Fruit fly (Drosophila melanogaster) whole organism, embryonic: ENCODE data around the gene CG5861.
A peak's percentile ranks its signal among the peaks of the same experiment; 100 is the strongest.

Source experiments
- Asciz ChIP-seq: fragments of 200-800 bp; sonication (Bioruptor generic); optimal IDR thresholded peaks from 2 replicates; lab custom pipeline; 2017; ENCODE audit warnings: missing biosample characterization, mild to moderate bottlenecking, missing genetic modification characterization, missing genetic modification reagents
- BtbVII ChIP-seq: fragments of 200-800 bp; sonication (Bioruptor generic); optimal IDR thresholded peaks from 3 replicates; lab custom pipeline; 2017; ENCODE audit warnings: missing biosample characterization, mild to moderate bottlenecking, missing genetic modification characterization
- CG12391 ChIP-seq: fragments of 200-800 bp; sonication (Bioruptor generic); optimal IDR thresholded peaks from 3 replicates; lab custom pipeline; 2018; ENCODE audit warnings: missing biosample characterization, mild to moderate bottlenecking, missing genetic modification characterization, moderate library complexity
- CG12659 ChIP-seq: fragments of 200-800 bp; sonication (Bioruptor generic); optimal IDR thresholded peaks from 3 replicates; lab custom pipeline; 2017; ENCODE audit warnings: mild to moderate bottlenecking, missing biosample characterization, missing genetic modification reagents, missing genetic modification characterization
- CG12769 ChIP-seq: fragments of 200-800 bp; sonication (Bioruptor generic); optimal IDR thresholded peaks from 2 replicates; lab custom pipeline; 2019; ENCODE audit warnings: missing biosample characterization, mild to moderate bottlenecking, missing genetic modification characterization, moderate library complexity
- CG12942 ChIP-seq: fragments of 200-800 bp; sonication (Bioruptor generic); optimal IDR thresholded peaks from 3 replicates; lab custom pipeline; 2016; ENCODE audit warnings: missing biosample characterization, missing genetic modification characterization
- CG13775 ChIP-seq: fragments of 200-800 bp; sonication (Bioruptor generic); optimal IDR thresholded peaks from 3 replicates; lab custom pipeline; 2017; ENCODE audit warnings: missing biosample characterization, mild to moderate bottlenecking, missing genetic modification characterization
- CG2129 ChIP-seq: fragments of 200-800 bp; sonication (Bioruptor generic); IDR thresholded peaks from 2 replicates; pipeline ENCODE4 v1.3.6; 2022; ENCODE audit warnings: missing biosample characterization, missing genetic modification characterization; ENCODE audit not compliant: partially characterized antibody
- CG30020 ChIP-seq: fragments of 200-800 bp; optimal IDR thresholded peaks from 2 replicates; lab custom pipeline; 2019; ENCODE audit warnings: missing biosample characterization, mild to moderate bottlenecking, missing genetic modification characterization, moderate library complexity
- CG4328 ChIP-seq: fragments of 200-800 bp; sonication (Bioruptor generic); optimal IDR thresholded peaks from 3 replicates; lab custom pipeline; 2017; ENCODE audit warnings: missing biosample characterization, missing genetic modification reagents, missing genetic modification characterization
- CG6683 ChIP-seq: fragments of 200-800 bp; sonication (Bioruptor generic); optimal IDR thresholded peaks from 2 replicates; lab custom pipeline; 2017; ENCODE audit warnings: missing biosample characterization, mild to moderate bottlenecking, missing genetic modification characterization, missing genetic modification reagents
- CG6854 ChIP-seq: fragments of 200-800 bp; sonication (Bioruptor generic); optimal IDR thresholded peaks from 3 replicates; lab custom pipeline; 2017; ENCODE audit warnings: missing biosample characterization, mild to moderate bottlenecking, missing genetic modification characterization
- CG7745 ChIP-seq: fragments of 200-800 bp; sonication (Bioruptor generic); optimal IDR thresholded peaks from 2 replicates; lab custom pipeline; 2018; ENCODE audit warnings: missing biosample characterization, mild to moderate bottlenecking, missing genetic modification characterization, moderate library complexity
- CTCF ChIP-seq: fragments of 200-800 bp; sonication (Bioruptor generic); optimal IDR thresholded peaks from 2 replicates; lab custom pipeline; 2017; ENCODE audit warnings: missing biosample characterization, mild to moderate bottlenecking, missing genetic modification characterization, moderate library complexity
- CoRest ChIP-seq: fragments of 200-800 bp; sonication (Bioruptor generic); optimal IDR thresholded peaks from 3 replicates; lab custom pipeline; 2018; ENCODE audit warnings: missing biosample characterization, mild to moderate bottlenecking, missing genetic modification characterization, moderate library complexity
- Dp ChIP-seq: fragments of 200-800 bp; sonication (Bioruptor generic); optimal IDR thresholded peaks from 2 replicates; lab custom pipeline; 2018; ENCODE audit warnings: missing biosample characterization, mild to moderate bottlenecking, missing genetic modification characterization, moderate library complexity
- E2f2 ChIP-seq: fragments of 200-800 bp; sonication (Bioruptor generic); IDR thresholded peaks from 2 replicates; pipeline ENCODE4 v1.3.6; 2022; ENCODE audit warnings: missing biosample characterization, missing genetic modification characterization
- Gug ChIP-seq: fragments of 200-800 bp; sonication (Bioruptor generic); IDR thresholded peaks from 4 replicates; pipeline ENCODE4 v1.3.6; 2022; ENCODE audit warnings: missing biosample characterization, missing genetic modification characterization
- H15 ChIP-seq: fragments of 200-800 bp; sonication (Bioruptor generic); IDR thresholded peaks from 3 replicates; pipeline ENCODE4 v1.3.6; 2022; ENCODE audit warnings: missing biosample characterization, missing genetic modification characterization
- Hr3 ChIP-seq: fragments of 200-800 bp; sonication (Bioruptor generic); optimal IDR thresholded peaks from 3 replicates; lab custom pipeline; 2016; ENCODE audit warnings: missing biosample characterization, missing genetic modification characterization
- NfI ChIP-seq: fragments of 200-800 bp; sonication (Bioruptor generic); optimal IDR thresholded peaks from 3 replicates; lab custom pipeline; 2018; ENCODE audit warnings: missing biosample characterization, mild to moderate bottlenecking, missing genetic modification characterization, moderate library complexity
- Ptx1 ChIP-seq: fragments of 200-800 bp; sonication (Bioruptor generic); IDR thresholded peaks from 2 replicates; pipeline ENCODE4 v1.3.6; 2022; ENCODE audit warnings: missing biosample characterization, missing genetic modification characterization
- Six4 ChIP-seq: fragments of 200-800 bp; sonication (Bioruptor generic); optimal IDR thresholded peaks from 2 replicates; lab custom pipeline; 2016; ENCODE audit warnings: missing biosample characterization, missing genetic modification characterization
- Ssrp ChIP-seq: fragments of 200-800 bp; sonication (Bioruptor generic); optimal IDR thresholded peaks from 2 replicates; lab custom pipeline; 2018; ENCODE audit warnings: missing biosample characterization, mild to moderate bottlenecking, missing genetic modification characterization, moderate library complexity
- Tbp ChIP-seq: fragments of >200 bp; optimal IDR thresholded peaks from 2 replicates; lab custom pipeline; 2018; ENCODE audit warnings: missing biosample characterization, missing genetic modification characterization
- Usf ChIP-seq: fragments of 200-800 bp; sonication (Bioruptor generic); optimal IDR thresholded peaks from 2 replicates; lab custom pipeline; 2017; ENCODE audit warnings: missing genotype, missing biosample characterization, missing genetic modification characterization
- Xbp1 ChIP-seq: fragments of 200-800 bp; sonication (Bioruptor generic); optimal IDR thresholded peaks from 3 replicates; lab custom pipeline; 2016; ENCODE audit warnings: missing biosample characterization, mild to moderate bottlenecking, missing genetic modification characterization
- bcd ChIP-seq: fragments of 200-800 bp; sonication (Bioruptor generic); optimal IDR thresholded peaks from 2 replicates; lab custom pipeline; 2017; ENCODE audit warnings: missing biosample characterization, mild to moderate bottlenecking, missing genetic modification characterization
- btn ChIP-seq: fragments of 200-800 bp; sonication (Bioruptor generic); optimal IDR thresholded peaks from 2 replicates; lab custom pipeline; 2016; ENCODE audit warnings: missing biosample characterization, missing genetic modification characterization
- cwo ChIP-seq: fragments of 200-800 bp; sonication (Bioruptor generic); optimal IDR thresholded peaks from 3 replicates; lab custom pipeline; 2017; ENCODE audit warnings: missing biosample characterization, missing genetic modification characterization, mild to moderate bottlenecking, moderate library complexity, missing genetic modification reagents
- dm ChIP-seq: fragments of 200-800 bp; sonication (Bioruptor generic); optimal IDR thresholded peaks from 3 replicates; lab custom pipeline; 2016; ENCODE audit warnings: missing biosample characterization, missing genetic modification characterization
- ems ChIP-seq: fragments of 200-800 bp; sonication (Bioruptor generic); optimal IDR thresholded peaks from 3 replicates; lab custom pipeline; 2016; ENCODE audit warnings: missing biosample characterization, missing genetic modification characterization
- eve ChIP-seq, 2 experiments: fragments of >200 bp; optimal IDR thresholded peaks; 2 replicates each; lab custom pipeline; 2017; ENCODE audit warnings: missing biosample characterization in 2 of 2, missing genetic modification characterization in 2 of 2
- gfzf ChIP-seq: fragments of 200-800 bp; sonication (Bioruptor generic); optimal IDR thresholded peaks from 2 replicates; lab custom pipeline; 2016; ENCODE audit warnings: missing biosample characterization, mild to moderate bottlenecking, missing genetic modification characterization, moderate library complexity
- grau ChIP-seq: fragments of 200-800 bp; optimal IDR thresholded peaks from 3 replicates; lab custom pipeline; 2019; ENCODE audit warnings: missing biosample characterization, mild to moderate bottlenecking, missing genetic modification characterization, moderate library complexity
- hb ChIP-seq: fragments of 200-800 bp; sonication (Bioruptor generic); IDR thresholded peaks from 3 replicates; pipeline ENCODE4 v1.3.6; 2022; ENCODE audit warnings: missing biosample characterization, missing genetic modification characterization; ENCODE audit not compliant: partially characterized antibody
- ind ChIP-seq: fragments of 200-800 bp; sonication (Bioruptor generic); optimal IDR thresholded peaks from 3 replicates; lab custom pipeline; 2016; ENCODE audit warnings: missing biosample characterization, missing genetic modification characterization
- kni ChIP-seq: fragments of 200-800 bp; sonication (Bioruptor generic); optimal IDR thresholded peaks from 3 replicates; lab custom pipeline; 2017; ENCODE audit warnings: mild to moderate bottlenecking, missing biosample characterization, missing genetic modification reagents, missing genetic modification characterization
- mld ChIP-seq: fragments of 200-800 bp; sonication (Bioruptor generic); IDR thresholded peaks from 3 replicates; pipeline ENCODE4 v1.3.6; 2022; ENCODE audit warnings: missing biosample characterization, missing genetic modification characterization; ENCODE audit not compliant: partially characterized antibody
- onecut ChIP-seq: fragments of 200-800 bp; sonication (Bioruptor generic); IDR thresholded peaks from 2 replicates; pipeline ENCODE4 v1.3.6; 2022; ENCODE audit warnings: missing biosample characterization, missing genetic modification characterization
- ranshi ChIP-seq: fragments of 200-800 bp; sonication (Bioruptor generic); IDR thresholded peaks from 2 replicates; pipeline ENCODE4 v1.3.6; 2022; ENCODE audit warnings: missing biosample characterization, missing genetic modification characterization
- sd ChIP-seq: fragments of 200-800 bp; sonication (Bioruptor generic); optimal IDR thresholded peaks from 3 replicates; lab custom pipeline; 2018; ENCODE audit warnings: missing biosample characterization, mild to moderate bottlenecking, missing genetic modification characterization, moderate library complexity
- sens-2 ChIP-seq: fragments of 200-800 bp; sonication (Bioruptor generic); IDR thresholded peaks from 2 replicates; pipeline ENCODE4 v1.3.6; 2022; ENCODE audit warnings: missing biosample characterization, missing genetic modification characterization
- sim ChIP-seq: fragments of 200-800 bp; sonication (Bioruptor generic); IDR thresholded peaks from 2 replicates; pipeline ENCODE4 v1.3.6; 2022; ENCODE audit warnings: missing biosample characterization, missing genetic modification characterization
- tin ChIP-seq: fragments of 200-800 bp; sonication (Bioruptor generic); optimal IDR thresholded peaks from 3 replicates; lab custom pipeline; 2016; ENCODE audit warnings: missing biosample characterization, missing genetic modification characterization
- tna ChIP-seq: fragments of 200-800 bp; sonication (Bioruptor generic); IDR thresholded peaks from 2 replicates; pipeline ENCODE4 v1.3.6; 2022; ENCODE audit warnings: missing biosample characterization, missing genetic modification characterization; ENCODE audit not compliant: partially characterized antibody
- tup ChIP-seq: fragments of 200-800 bp; sonication (Bioruptor generic); optimal IDR thresholded peaks from 2 replicates; lab custom pipeline; 2016; ENCODE audit warnings: missing biosample characterization, mild to moderate bottlenecking, missing genetic modification characterization, moderate library complexity
- wek ChIP-seq: fragments of 200-800 bp; sonication (Bioruptor generic); optimal IDR thresholded peaks from 3 replicates; lab custom pipeline; 2018; ENCODE audit warnings: missing biosample characterization, mild to moderate bottlenecking, missing genetic modification characterization, moderate library complexity
- z ChIP-seq: fragments of 200-800 bp; sonication (Bioruptor generic); IDR thresholded peaks from 3 replicates; pipeline ENCODE4 v1.3.6; 2022; ENCODE audit warnings: missing biosample characterization, missing genetic modification characterization

Gene CG5861

dm6 chr2L:16261576-16262217 is 45.4 kb downstream of the CG5861 start, which contains the start of the genes twe and CG4935 (continued):
- no peak for TF ChIP-seq wek (GFP tag; lab: Kevin White, UChicago)
- TF ChIP-seq Gug = no peak
- TF ChIP-seq ranshi (GFP tag; lab: Robert Waterston, UW) = no peak
- TF ChIP-seq CTCF (GFP tag; lab: Kevin White, UChicago) = peak; percentile 37
- TF ChIP-seq sim (GFP tag; lab: Robert Waterston, UW) = no peak
- TF ChIP-seq NfI (GFP tag; lab: Kevin White, UChicago) = no peak
- no peak for TF ChIP-seq onecut (GFP tag; lab: Robert Waterston, UW)
- TF ChIP-seq tna (GFP tag; lab: Robert Waterston, UW) = no peak
- peak; percentile 27 for TF ChIP-seq sd (tag; lab: Kevin White, UChicago)
- no peak for TF ChIP-seq Usf (GFP tag; lab: Kevin White, UChicago)
- no peak for TF ChIP-seq CG4328
- no peak for TF ChIP-seq tup (GFP tag; lab: Kevin White, UChicago)
- no peak for TF ChIP-seq ems (GFP tag; lab: Kevin White, UChicago)
- TF ChIP-seq Ssrp (tag; lab: Kevin White, UChicago) = peak; percentile 44
- TF ChIP-seq CG30020 (tag; lab: Kevin White, UChicago) = no peak
- peak; percentile 70 for TF ChIP-seq Dp (GFP tag; lab: Kevin White, UChicago)
- TF ChIP-seq CG12391 = peak; percentile 18
- TF ChIP-seq CoRest (tag; lab: Kevin White, UChicago) = peak; percentile 59
- no peak for TF ChIP-seq H15 (GFP tag; lab: Robert Waterston, UW)
- TF ChIP-seq CG12659 (GFP tag; lab: Kevin White, UChicago) = peak; percentile 26
- TF ChIP-seq gfzf (GFP tag; lab: Kevin White, UChicago) = peak; percentile 55
- no peak for TF ChIP-seq sens-2 (GFP tag; lab: Robert Waterston, UW)
- TF ChIP-seq Ptx1 (GFP tag; lab: Robert Waterston, UW) = no peak
- no peak for TF ChIP-seq CG12769 (tag; lab: Kevin White, UChicago)
- no peak for TF ChIP-seq dm (GFP tag; lab: Kevin White, UChicago)
- no peak for TF ChIP-seq bcd (GFP tag; lab: Kevin White, UChicago)
- no peak for TF ChIP-seq Tbp (GFP tag; lab: Kevin White, UChicago)
- no peak for TF ChIP-seq CG6854 (GFP tag; lab: Kevin White, UChicago)
- TF ChIP-seq Six4 (GFP tag; lab: Kevin White, UChicago) = no peak
- TF ChIP-seq z (GFP tag; lab: Robert Waterston, UW) = no peak
- no peak for TF ChIP-seq CG7745
- no peak for TF ChIP-seq kni (GFP tag; lab: Kevin White, UChicago)
- no peak for TF ChIP-seq hb (GFP tag; lab: Robert Waterston, UW)
- no peak for TF ChIP-seq CG12942 (GFP tag; lab: Kevin White, UChicago)
- peak; percentile 14 for TF ChIP-seq grau (tag; lab: Kevin White, UChicago)

DNA sequence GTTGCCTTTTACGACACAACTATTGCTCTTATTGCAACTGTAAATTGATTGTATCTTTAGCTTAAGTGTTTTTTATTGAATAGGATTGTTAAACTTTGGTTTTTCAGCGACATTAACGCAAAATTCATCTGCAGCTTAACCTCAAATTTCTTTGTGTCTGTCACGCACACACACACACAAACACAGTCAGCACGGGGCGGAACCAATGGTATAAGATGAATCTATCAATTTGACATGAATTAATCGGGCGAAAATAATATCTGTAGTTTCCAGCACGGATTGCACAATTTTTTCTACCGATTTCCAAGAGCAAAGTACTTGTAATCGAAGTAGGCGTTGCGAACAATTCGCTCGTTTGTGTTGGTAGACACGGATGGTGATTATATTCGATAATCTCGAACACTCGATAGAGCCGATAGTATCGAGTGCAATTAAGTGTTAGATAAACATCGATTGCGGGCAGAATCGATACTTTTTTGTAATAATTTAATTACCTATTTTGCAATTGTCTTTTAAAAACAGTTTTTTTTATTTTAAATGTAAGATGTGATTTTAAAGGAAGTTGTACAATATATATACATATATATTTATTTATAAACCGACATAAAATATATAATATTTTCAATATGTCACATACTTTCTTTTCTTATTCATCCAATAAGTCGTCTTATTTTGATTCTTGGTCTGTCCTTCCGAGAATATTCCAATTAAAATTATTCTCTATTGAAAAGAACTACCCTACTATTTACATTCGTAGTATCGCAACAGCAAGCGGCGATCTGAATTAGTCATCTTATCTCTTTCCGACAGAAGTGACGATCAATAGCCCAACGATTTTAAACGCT is 49.6 kb downstream of the CG5861 start, which contains the start of the genes PRL-1 and EndoGI:
Gene PRL-1 (minus strand): TSS at position 380 of the 845 bp plus-strand sequence.
Gene EndoGI (plus strand): TSS at position 462 of the 845 bp plus-strand sequence.
- peak; percentile 99 for TF ChIP-seq mld (GFP tag; lab: Robert Waterston, UW)
- peak; percentile 46 for TF ChIP-seq tin (GFP tag; lab: Kevin White, UChicago)
- peak; percentile 67 for TF ChIP-seq CG6683 (GFP tag; lab: Kevin White, UChicago)
- TF ChIP-seq btn = no peak
- peak; percentile 56; the same call in 1 of the 2 replicates for TF ChIP-seq E2f2 (GFP tag; lab: Robert Waterston, UW)
- peak; percentile 60 for TF ChIP-seq Hr3 (GFP tag; lab: Kevin White, UChicago)
- TF ChIP-seq Asciz (GFP tag; lab: Kevin White, UChicago) = no peak
- TF ChIP-seq cwo = peak; percentile 70
- peak; percentile 56 for TF ChIP-seq BtbVII
- TF ChIP-seq eve (GFP tag; optimal IDR thresholded peaks at IDR 0.05; lab: Kevin White, UChicago) = no peak
- TF ChIP-seq ind (GFP tag; lab: Kevin White, UChicago) = peak; percentile 53
- TF ChIP-seq CG13775 = peak; percentile 79
- peak; percentile 95 for TF ChIP-seq CG2129
- peak; percentile 46 for TF ChIP-seq Xbp1 (GFP tag; lab: Kevin White, UChicago)
